Fruit fly (Drosophila melanogaster) whole organism, embryonic: Measurements from ENCODE around the gene CG17029.

Experiments
- CG16813 ChIP-seq: fragments of 200-800 bp; sonication (Bioruptor generic); IDR thresholded peaks from 3 replicates; pipeline ENCODE4 v1.3.6; 2022; ENCODE audit warnings: missing biosample characterization, missing genetic modification characterization; ENCODE audit not compliant: partially characterized antibody
- CG4404 ChIP-seq: fragments of 200-800 bp; sonication (Bioruptor generic); IDR thresholded peaks from 2 replicates; pipeline ENCODE4 v1.3.6; 2022; ENCODE audit warnings: missing biosample characterization, missing genetic modification characterization
- CG5180 ChIP-seq: fragments of 200-800 bp; sonication (Bioruptor generic); optimal IDR thresholded peaks from 3 replicates; lab custom pipeline; 2017; ENCODE audit warnings: missing biosample characterization, missing genetic modification characterization, mild to moderate bottlenecking, moderate library complexity, missing genetic modification reagents
- Eip74EF ChIP-seq, 2 experiments: fragments of 200-800 bp in 1 of 2; fragments of >200 bp in 1 of 2; sonication (Bioruptor generic) in 1 of 2; optimal IDR thresholded peaks; 2 replicates each; lab custom pipeline; 2017 to 2019; ENCODE audit warnings: missing biosample characterization in 2 of 2, missing genetic modification characterization in 2 of 2, mild to moderate bottlenecking in 1 of 2, moderate library complexity in 1 of 2
- Oaz ChIP-seq: fragments of 200-800 bp; sonication (Bioruptor generic); IDR thresholded peaks from 2 replicates; pipeline ENCODE4 v1.3.6; 2022; ENCODE audit warnings: missing biosample characterization, missing genetic modification characterization
- dysf ChIP-seq: fragments of 200-800 bp; sonication (Bioruptor generic); IDR thresholded peaks from 3 replicates; pipeline ENCODE4 v1.3.6; 2022; ENCODE audit warnings: missing biosample characterization, missing genetic modification characterization
- pan ChIP-seq, 4 experiments: fragments of >200 bp in 3 of 4; fragments of 200-800 bp in 1 of 4; sonication (Bioruptor generic) in 1 of 4; optimal IDR thresholded peaks in 3 of 4; IDR thresholded peaks in 1 of 4; 2 replicates each; pipeline versions ENCODE4 v1.3.6 to Lab custom; 2017 to 2022; ENCODE audit warnings: missing biosample characterization in 2 of 4, missing genetic modification characterization in 2 of 4, mixed read lengths in 1 of 4
- sd ChIP-seq: fragments of 200-800 bp; sonication (Bioruptor generic); optimal IDR thresholded peaks from 3 replicates; lab custom pipeline; 2018; ENCODE audit warnings: missing biosample characterization, mild to moderate bottlenecking, missing genetic modification characterization, moderate library complexity
- z ChIP-seq: fragments of 200-800 bp; sonication (Bioruptor generic); IDR thresholded peaks from 3 replicates; pipeline ENCODE4 v1.3.6; 2022; ENCODE audit warnings: missing biosample characterization, missing genetic modification characterization

- no peak for TF ChIP-seq Oaz (GFP tag; lab: Robert Waterston, UW)
- no peak for TF ChIP-seq CG5180
- no peak for TF ChIP-seq CG16813
- TF ChIP-seq CG4404, result no peak
- no peak for TF ChIP-seq pan (optimal IDR thresholded peaks at IDR 0.05; lab: Kevin White, UChicago)
- no peak for TF ChIP-seq pan (GFP tag; optimal IDR thresholded peaks at IDR 0.05 in 1 of 2, IDR thresholded peaks at IDR 0.05 in 1 of 2)
- no peak for TF ChIP-seq dysf
- TF ChIP-seq Eip74EF (GFP tag; optimal IDR thresholded peaks at IDR 0.05; lab: Kevin White, UChicago), result no peak
- no peak for TF ChIP-seq sd (tag; lab: Kevin White, UChicago)
- no peak for TF ChIP-seq z (GFP tag; lab: Robert Waterston, UW)
Observed at dm6 chr3L:15976758-15977157, at the start of gene CG17029.
